Worm (Caenorhabditis elegans) whole organism, early embryonic: ENCODE measurements around the gene W08E12.5.

Source experiments
- B0310.2 ChIP-seq: sonication (generic microtip); optimal IDR thresholded peaks from 2 replicates; lab custom pipeline; 2016; ENCODE audit warnings: mild to moderate bottlenecking, missing genetic modification characterization, missing compliant biosample characterization
- F13C5.2 ChIP-seq: sonication (generic microtip); optimal IDR thresholded peaks from 2 replicates; lab custom pipeline; 2017; ENCODE audit warnings: mild to moderate bottlenecking, missing genetic modification characterization, inconsistent platforms, missing compliant biosample characterization
- aly-1 ChIP-seq: sonication (generic microtip); optimal IDR thresholded peaks from 2 replicates; lab custom pipeline; 2016; ENCODE audit warnings: missing genetic modification characterization, missing compliant biosample characterization
- ama-1 ChIP-seq: fragments of 150-350 bp; optimal IDR thresholded peaks from 2 replicates; lab custom pipeline; 2014
- ceh-13 ChIP-seq: fragments of 200-800 bp; sonication (Bioruptor generic); optimal IDR thresholded peaks from 2 replicates; lab custom pipeline; 2018; ENCODE audit warnings: mild to moderate bottlenecking, missing genetic modification characterization, missing compliant biosample characterization
- ceh-36 ChIP-seq: sonication (generic microtip); optimal IDR thresholded peaks from 2 replicates; lab custom pipeline; 2016; ENCODE audit warnings: missing genetic modification characterization, inconsistent platforms, missing compliant biosample characterization
- ets-7 ChIP-seq: sonication (generic microtip); optimal IDR thresholded peaks from 2 replicates; lab custom pipeline; 2016; ENCODE audit warnings: missing genotype, missing genetic modification characterization, missing compliant biosample characterization
- flt-1 ChIP-seq: fragments of 200-800 bp; sonication (Bioruptor generic); IDR thresholded peaks from 2 replicates; pipeline ENCODE4 v1.3.6; 2022; ENCODE audit warnings: missing genetic modification characterization, missing compliant biosample characterization
- hnd-1 ChIP-seq: sonication (generic microtip); optimal IDR thresholded peaks from 2 replicates; lab custom pipeline; 2016; ENCODE audit warnings: missing genetic modification characterization, missing compliant biosample characterization
- pes-1 ChIP-seq: fragments of 200-800 bp; sonication (Bioruptor generic); IDR thresholded peaks from 2 replicates; pipeline ENCODE4 v1.3.6; 2022; ENCODE audit warnings: missing genetic modification reagents, missing genetic modification characterization, missing compliant biosample characterization
- scrt-1 ChIP-seq: fragments of 200-800 bp; sonication (Bioruptor generic); IDR thresholded peaks from 2 replicates; pipeline ENCODE4 v1.3.6; 2022; ENCODE audit warnings: missing genetic modification characterization, missing compliant biosample characterization
- sea-1 ChIP-seq: fragments of 200-800 bp; sonication (Bioruptor generic); conservative IDR thresholded peaks from 2 replicates; pipeline ENCODE4 v1.3.6; 2022; ENCODE audit warnings: missing genetic modification characterization, missing compliant biosample characterization
- tbx-37 ChIP-seq: fragments of 200-800 bp; sonication (Bioruptor generic); conservative IDR thresholded peaks from 2 replicates; pipeline ENCODE4 v1.3.6; 2022; ENCODE audit warnings: missing genetic modification reagents, missing genetic modification characterization, missing compliant biosample characterization
- tra-4 ChIP-seq: sonication (generic microtip); optimal IDR thresholded peaks from 2 replicates; lab custom pipeline; 2017; ENCODE audit warnings: missing genetic modification characterization, missing compliant biosample characterization

DNA sequence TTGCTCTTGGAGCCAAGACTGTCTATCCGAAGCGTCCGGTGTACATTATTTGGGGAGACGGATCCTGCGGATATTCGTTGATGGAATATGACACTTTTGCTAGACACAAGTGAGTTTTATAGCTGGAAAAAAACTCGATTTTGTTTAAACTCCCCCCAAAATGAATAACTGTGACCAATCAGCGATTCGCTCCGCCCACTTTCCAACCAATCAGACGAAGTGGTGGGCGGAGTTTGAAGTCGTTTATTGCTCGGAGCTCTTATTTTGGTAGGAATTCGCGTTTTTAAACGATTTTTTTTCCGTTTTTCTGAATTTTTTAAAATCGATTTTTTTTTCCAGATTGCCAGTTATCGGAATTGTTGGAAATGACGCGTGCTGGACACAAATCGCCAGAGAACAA, 38.8 kb upstream of the W08E12.5 start:
- no peak for TF ChIP-seq hnd-1 (tag; lab: Kevin White, UChicago)
- TF ChIP-seq F13C5.2 (tag; lab: Kevin White, UChicago), result no peak
- TF ChIP-seq B0310.2 (tag; lab: Kevin White, UChicago), result no peak
- TF ChIP-seq tra-4 (tag; lab: Kevin White, UChicago), result no peak
- no peak for TF ChIP-seq sea-1 (GFP tag; lab: Robert Waterston, UW)
- no peak for TF ChIP-seq ama-1 (lab: Kevin White, UChicago)
- no peak for TF ChIP-seq ceh-13 (GFP tag; lab: Kevin White, UChicago)
- no peak for TF ChIP-seq ceh-36
- TF ChIP-seq scrt-1 (GFP tag; lab: Robert Waterston, UW), result no peak
- no peak for TF ChIP-seq aly-1 (tag; lab: Kevin White, UChicago)
- no peak for TF ChIP-seq pes-1
- no peak for TF ChIP-seq flt-1
- no peak for TF ChIP-seq ets-7 (tag; lab: Kevin White, UChicago)
- no peak for TF ChIP-seq tbx-37
